Worm (Caenorhabditis elegans): ENCODE measurements around the gene F43C11.16.

- no peak for TF ChIP-seq W03F9.2 (tag; optimal IDR thresholded peaks at IDR 0.05)
- TF ChIP-seq dao-5 (tag; optimal IDR thresholded peaks at IDR 0.05): no peak
These were observed 3.8 kb upstream of the F43C11.16 start, which contains the start of gene F43C11.11 for ce11 chrII:2363673-2364072.
